Fruit fly (Drosophila melanogaster) S2 (cell line): ENCODE measurements around the gene Hrs.

ENCODE experiments used
- CG8478 ChIP-seq: fragments of >200 bp; optimal IDR thresholded peaks from 2 replicates; lab custom pipeline; 2018
- CTCF ChIP-seq, 2 experiments: fragments of >200 bp; optimal IDR thresholded peaks; 2 replicates each; lab custom pipeline; 2018

- no peak for TF ChIP-seq CTCF (optimal IDR thresholded peaks at IDR 0.05; lab: Kevin White, UChicago)
- no peak for TF ChIP-seq CG8478 (lab: Kevin White, UChicago)
Measured at dm6 chr2L:2753789-2754436, 14.1 kb downstream of the Hrs start.
